Worm (Caenorhabditis elegans): ENCODE measurements around the gene srg-53.
"Not testable (repeated sequence)": the region's sequence is repeated elsewhere in the genome, so short reads cannot be mapped to it uniquely, and the experiment has no call there.

- not testable (repeated sequence) for TF ChIP-seq flt-1 (GFP tag; IDR thresholded peaks at IDR 0.05); ets-7 (tag; optimal IDR thresholded peaks at IDR 0.05); ama-1 (optimal IDR thresholded peaks at IDR 0.05); hmg-4 (GFP tag; optimal IDR thresholded peaks at IDR 0.05); ceh-36 (tag; optimal IDR thresholded peaks at IDR 0.05); F13C5.2 (tag; optimal IDR thresholded peaks at IDR 0.05); aly-1 (tag; optimal IDR thresholded peaks at IDR 0.05); hnd-1 (tag; optimal IDR thresholded peaks at IDR 0.05); scrt-1 (GFP tag; IDR thresholded peaks at IDR 0.05); tra-4 (tag; optimal IDR thresholded peaks at IDR 0.05); B0310.2 (tag; optimal IDR thresholded peaks at IDR 0.05); tbx-11 (GFP tag; IDR thresholded peaks at IDR 0.05)
Measured at ce11 chrV:890835-891234, 11.6 kb downstream of the srg-53 start, which contains the start of gene srlf-22.
